Worm (Caenorhabditis elegans): ENCODE results near the gene citk-1.

DNA sequence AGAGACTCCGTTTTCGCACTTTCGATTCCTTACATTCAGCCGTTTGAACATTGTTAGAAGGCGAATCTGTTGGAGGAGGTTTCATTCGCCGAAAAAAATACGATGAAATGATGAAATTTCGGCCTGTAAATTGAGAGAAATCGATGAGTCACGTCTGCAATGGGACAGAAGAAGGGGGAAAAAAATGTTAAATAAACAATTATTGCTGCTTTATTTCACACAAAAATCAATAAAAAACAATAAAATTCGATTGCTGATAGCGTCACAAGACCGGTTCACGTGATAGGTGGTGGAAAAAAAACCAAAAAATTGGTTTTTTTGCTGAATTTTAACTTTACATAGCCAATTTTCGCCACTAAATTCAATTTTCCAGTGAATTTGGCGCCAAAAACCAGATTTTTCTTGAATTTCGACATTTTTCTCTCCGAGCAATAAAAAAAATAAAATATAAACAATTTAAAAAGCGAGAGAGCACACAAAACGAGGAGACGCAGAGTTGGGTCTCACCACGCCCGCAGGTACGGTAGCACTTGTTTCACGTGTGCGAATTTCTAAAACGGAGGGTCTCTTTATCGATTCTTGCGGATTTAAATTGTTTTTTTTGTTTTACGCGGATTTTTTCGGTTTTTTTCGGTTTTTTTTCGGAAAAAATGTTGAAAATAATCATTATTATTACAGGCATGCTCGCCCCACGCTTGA lies 36.4 kb upstream of the citk-1 start, which contains the start of the genes cup-14 and ndub-8:
- no peak for TF ChIP-seq nhr-23 (tag; optimal IDR thresholded peaks at IDR 0.05)
- peak; percentile 28 for TF ChIP-seq ama-1 (optimal IDR thresholded peaks at IDR 0.05)
- TF ChIP-seq nhr-25 (tag; optimal IDR thresholded peaks at IDR 0.05), result peak; percentile 88
- TF ChIP-seq nhr-10 (tag; optimal IDR thresholded peaks at IDR 0.05), result no peak
- peak; percentile 31 for TF ChIP-seq zag-1 (tag; optimal IDR thresholded peaks at IDR 0.05)
- peak; percentile 12 for TF ChIP-seq nhr-237 (tag; optimal IDR thresholded peaks at IDR 0.05)
- TF ChIP-seq nhr-77 (tag; optimal IDR thresholded peaks at IDR 0.05), result peak; percentile 68
- no peak for TF ChIP-seq unc-39 (tag; optimal IDR thresholded peaks at IDR 0.05)
- TF ChIP-seq skn-1 (tag; optimal IDR thresholded peaks at IDR 0.05), result no peak
- TF ChIP-seq ceh-16 (tag; optimal IDR thresholded peaks at IDR 0.05), result peak; percentile 35
- TF ChIP-seq blmp-1 (tag; optimal IDR thresholded peaks at IDR 0.05; ENCODE audit: insufficient read depth), result peak; percentile 49
- no peak for TF ChIP-seq ztf-11 (tag; optimal IDR thresholded peaks at IDR 0.05)

Data from whole organism, L2 larva.